Worm (Caenorhabditis elegans): ENCODE measurements around the gene ttr-22.

The ttr-22 gene

DNA sequence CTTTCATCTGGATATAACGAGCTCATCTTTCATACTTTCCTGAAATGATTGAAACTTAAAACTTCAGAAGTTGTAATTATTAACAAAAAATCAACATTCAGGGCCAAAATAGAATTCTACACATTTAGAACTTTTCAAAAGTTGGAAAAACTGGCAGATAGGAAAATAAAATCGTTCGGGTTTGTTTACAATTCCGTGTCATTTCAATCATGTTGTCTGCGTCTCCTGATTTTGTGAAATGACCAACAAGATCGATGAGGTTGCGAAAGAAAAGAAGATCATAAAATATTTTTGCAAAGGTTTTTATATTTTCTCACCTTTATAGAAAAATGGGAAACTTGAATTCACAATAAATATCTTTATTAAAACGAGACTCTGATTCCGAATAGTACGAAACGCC lies 47.4 kb downstream of the ttr-22 start, which contains the start of gene rskd-1:
Gene rskd-1, minus strand, starts transcription at position 39 of the 400 bp plus-strand sequence.
- TF ChIP-seq nhr-76 (tag; optimal IDR thresholded peaks at IDR 0.05) (no peak), egl-27 (tag; optimal IDR thresholded peaks at IDR 0.05) (no peak), pha-4 (tag; optimal IDR thresholded peaks at IDR 0.05) (peak; percentile 95), elt-3 (tag; optimal IDR thresholded peaks at IDR 0.05) (no peak), unc-39 (tag; optimal IDR thresholded peaks at IDR 0.05) (no peak), nhr-43 (tag; optimal IDR thresholded peaks at IDR 0.05; ENCODE audit: poor library complexity, severe bottlenecking) (no peak), nhr-23 (tag; optimal IDR thresholded peaks at IDR 0.05) (no peak), ztf-4 (tag; optimal IDR thresholded peaks at IDR 0.05) (no peak), pqm-1 (tag; optimal IDR thresholded peaks at IDR 0.05) (no peak), elt-1 (tag; optimal IDR thresholded peaks at IDR 0.05) (no peak), ceh-28 (tag; optimal IDR thresholded peaks at IDR 0.05) (no peak), ama-1 (optimal IDR thresholded peaks at IDR 0.05) (no peak), elt-2 (tag; optimal IDR thresholded peaks at IDR 0.05) (peak; percentile 0), daf-12 (tag; optimal IDR thresholded peaks at IDR 0.05) (no peak)

Measured in whole organism, L3 larva.